Worm (Caenorhabditis elegans) whole organism, L4 larva: ENCODE results near the gene med-2.

ENCODE experiments used
- D1046.2 ChIP-seq: fragments of 200-800 bp; sonication (Bioruptor generic); IDR thresholded peaks from 2 replicates; pipeline ENCODE4 v1.3.6; 2022; ENCODE audit warnings: missing genetic modification characterization, missing compliant biosample characterization
- F10B5.3 ChIP-seq: sonication (generic microtip); optimal IDR thresholded peaks from 2 replicates; lab custom pipeline; 2016; ENCODE audit warnings: mild to moderate bottlenecking, missing genetic modification characterization, missing compliant biosample characterization
- F26F4.8 ChIP-seq: fragments of 200-800 bp; sonication (Bioruptor generic); conservative IDR thresholded peaks from 2 replicates; pipeline ENCODE4 v1.3.6; 2022; ENCODE audit warnings: missing genetic modification characterization, missing compliant biosample characterization
- R02D3.7 ChIP-seq: fragments of 150-350 bp; sonication (generic microtip); optimal IDR thresholded peaks from 3 replicates; lab custom pipeline; 2014; ENCODE audit warnings: missing biosample characterization, missing genetic modification characterization
- T20F7.1 ChIP-seq: fragments of 200-800 bp; sonication (Bioruptor generic); optimal IDR thresholded peaks from 2 replicates; lab custom pipeline; 2018; ENCODE audit warnings: mild to moderate bottlenecking, missing genetic modification characterization, missing compliant biosample characterization
- Y105C5A.15 ChIP-seq: fragments of 200-800 bp; sonication (Bioruptor generic); IDR thresholded peaks from 2 replicates; pipeline ENCODE4 v1.3.6; 2022; ENCODE audit warnings: missing genetic modification characterization, missing compliant biosample characterization
- Y5F2A.4 ChIP-seq: fragments of 200-800 bp; sonication (Bioruptor generic); optimal IDR thresholded peaks from 2 replicates; lab custom pipeline; 2018; ENCODE audit warnings: mild to moderate bottlenecking, missing genetic modification characterization, missing compliant biosample characterization
- Y75B8A.6 ChIP-seq: fragments of 200-800 bp; sonication (Bioruptor generic); IDR thresholded peaks from 2 replicates; pipeline ENCODE4 v1.3.6; 2022; ENCODE audit warnings: missing genetic modification reagents, missing genetic modification characterization, missing compliant biosample characterization
- aha-1 ChIP-seq: fragments of 150-350 bp; peaks from one replicate; lab custom pipeline; 2014; ENCODE audit warnings: missing biosample characterization, missing genetic modification characterization
- ama-1 ChIP-seq: fragments of 150-350 bp; optimal IDR thresholded peaks from 2 replicates; lab custom pipeline; 2014; ENCODE audit warnings: inconsistent platforms, mixed read lengths
- ceh-20 ChIP-seq: fragments of 200-800 bp; sonication (Bioruptor generic); IDR thresholded peaks from 2 replicates; pipeline ENCODE4 v1.3.6; 2022; ENCODE audit warnings: missing genetic modification reagents, missing genetic modification characterization, missing compliant biosample characterization
- ceh-28 ChIP-seq: fragments of 150-350 bp; optimal IDR thresholded peaks from 2 replicates; lab custom pipeline; 2014; ENCODE audit warnings: missing biosample characterization, missing genetic modification reagents, missing genetic modification characterization
- ceh-32 ChIP-seq: sonication (generic microtip); optimal IDR thresholded peaks from 2 replicates; lab custom pipeline; 2016; ENCODE audit warnings: mild to moderate bottlenecking, missing genetic modification characterization, missing compliant biosample characterization; ENCODE audit not compliant: poor library complexity
- ceh-62 ChIP-seq: sonication (generic microtip); optimal IDR thresholded peaks from 2 replicates; lab custom pipeline; 2017; ENCODE audit warnings: missing biosample characterization, missing genetic modification characterization
- cey-2 ChIP-seq: sonication (generic microtip); optimal IDR thresholded peaks from 3 replicates; lab custom pipeline; 2017; ENCODE audit warnings: missing genetic modification characterization, mild to moderate bottlenecking, missing compliant biosample characterization, antibody characterized with exemption, borderline replicate concordance; ENCODE audit not compliant: insufficient read depth
- daf-12 ChIP-seq: fragments of 150-350 bp; optimal IDR thresholded peaks from 2 replicates; lab custom pipeline; 2014; ENCODE audit warnings: missing biosample characterization, missing genetic modification reagents, missing genetic modification characterization
- daf-19 ChIP-seq: fragments of 200-800 bp; sonication (Bioruptor generic); conservative IDR thresholded peaks from 2 replicates; pipeline ENCODE4 v1.3.6; 2022; ENCODE audit warnings: missing genetic modification characterization, missing compliant biosample characterization
- dmd-8 ChIP-seq: fragments of 200-800 bp; sonication (Bioruptor generic); IDR thresholded peaks from 2 replicates; pipeline ENCODE4 v1.3.6; 2022; ENCODE audit warnings: missing genetic modification characterization, missing compliant biosample characterization
- fkh-10 ChIP-seq: fragments of 150-350 bp; optimal IDR thresholded peaks from 2 replicates; lab custom pipeline; 2014; ENCODE audit warnings: missing biosample characterization, missing genetic modification reagents, missing genetic modification characterization
- gei-8 ChIP-seq: fragments of 200-800 bp; sonication (Bioruptor generic); optimal IDR thresholded peaks from 2 replicates; lab custom pipeline; 2018; ENCODE audit warnings: mild to moderate bottlenecking, missing genetic modification characterization, missing compliant biosample characterization
- hif-1 ChIP-seq, 2 experiments: sonication (generic microtip); optimal IDR thresholded peaks; 2 replicates each; lab custom pipeline; 2016 to 2017; ENCODE audit warnings: missing compliant biosample characterization in 2 of 2, missing genetic modification characterization in 2 of 2, missing genetic modification reagents in 2 of 2, missing genotype in 2 of 2, mild to moderate bottlenecking in 1 of 2
- hlh-11 ChIP-seq: fragments of 200-800 bp; sonication (Bioruptor generic); optimal IDR thresholded peaks from 2 replicates; lab custom pipeline; 2018; ENCODE audit warnings: mild to moderate bottlenecking, missing genetic modification characterization, missing compliant biosample characterization
- hlh-30 ChIP-seq: sonication (generic microtip); optimal IDR thresholded peaks from 2 replicates; lab custom pipeline; 2017; ENCODE audit warnings: antibody characterized with exemption, mild to moderate bottlenecking, missing genetic modification characterization, missing compliant biosample characterization; ENCODE audit not compliant: insufficient read depth
- hmg-1.1 ChIP-seq: fragments of 200-800 bp; sonication (Bioruptor generic); IDR thresholded peaks from 2 replicates; pipeline ENCODE4 v1.3.6; 2022; ENCODE audit warnings: missing genetic modification reagents, missing genetic modification characterization, missing compliant biosample characterization
- lim-7 ChIP-seq: fragments of 200-800 bp; sonication (Bioruptor generic); IDR thresholded peaks from 2 replicates; pipeline ENCODE4 v1.3.6; 2022; ENCODE audit warnings: missing genetic modification characterization, missing compliant biosample characterization
- lin-13 ChIP-seq: fragments of 150-350 bp; optimal IDR thresholded peaks from 2 replicates; lab custom pipeline; 2014; ENCODE audit warnings: missing biosample characterization, missing genetic modification reagents, missing genetic modification characterization
- lin-15B ChIP-seq: fragments of 150-350 bp; sonication (generic microtip); optimal IDR thresholded peaks from 3 replicates; lab custom pipeline; 2014; ENCODE audit warnings: missing biosample characterization, missing genetic modification characterization
- lin-29 ChIP-seq: fragments of 200-800 bp; sonication (Bioruptor generic); IDR thresholded peaks from 2 replicates; pipeline ENCODE4 v1.3.6; 2022; ENCODE audit warnings: missing genetic modification reagents, missing genetic modification characterization, missing compliant biosample characterization
- lin-39 ChIP-seq: fragments of 150-350 bp; optimal IDR thresholded peaks from 2 replicates; lab custom pipeline; 2014; ENCODE audit warnings: missing biosample characterization, missing genetic modification reagents, missing genetic modification characterization
- madf-9 ChIP-seq: fragments of 200-800 bp; sonication (Bioruptor generic); conservative IDR thresholded peaks from 2 replicates; pipeline ENCODE4 v1.3.6; 2022; ENCODE audit warnings: missing genetic modification reagents, missing genetic modification characterization, missing compliant biosample characterization
- mdt-29 ChIP-seq: fragments of 200-800 bp; sonication (Bioruptor generic); IDR thresholded peaks from 2 replicates; pipeline ENCODE4 v1.3.6; 2022; ENCODE audit warnings: missing genetic modification reagents, missing genetic modification characterization, missing compliant biosample characterization
- mxl-3 ChIP-seq: fragments of 200-800 bp; sonication (Bioruptor generic); optimal IDR thresholded peaks from 2 replicates; lab custom pipeline; 2018; ENCODE audit warnings: mild to moderate bottlenecking, missing genetic modification characterization, missing compliant biosample characterization
- nhr-10 ChIP-seq: fragments of 150-350 bp; optimal IDR thresholded peaks from 2 replicates; lab custom pipeline; 2014; ENCODE audit warnings: missing biosample characterization, missing genetic modification characterization
- nhr-102 ChIP-seq: sonication (generic microtip); optimal IDR thresholded peaks from 2 replicates; lab custom pipeline; 2016; ENCODE audit warnings: mild to moderate bottlenecking, missing genetic modification characterization, moderate library complexity, missing compliant biosample characterization
- nhr-11 ChIP-seq: fragments of 150-350 bp; optimal IDR thresholded peaks from 2 replicates; lab custom pipeline; 2014; ENCODE audit warnings: missing biosample characterization, missing genetic modification characterization
- nhr-25 ChIP-seq: sonication (generic microtip); optimal IDR thresholded peaks from 2 replicates; lab custom pipeline; 2017; ENCODE audit warnings: missing genetic modification characterization, mild to moderate bottlenecking, missing compliant biosample characterization, antibody characterized with exemption, moderate library complexity, borderline replicate concordance; ENCODE audit not compliant: insufficient read depth
- nhr-48 ChIP-seq: sonication (generic microtip); optimal IDR thresholded peaks from 2 replicates; lab custom pipeline; 2016; ENCODE audit warnings: mild to moderate bottlenecking, missing genetic modification characterization, missing compliant biosample characterization
- rbr-2 ChIP-seq: sonication (generic microtip); optimal IDR thresholded peaks from 2 replicates; lab custom pipeline; 2016; ENCODE audit warnings: missing genotype, missing genetic modification characterization, missing compliant biosample characterization
- saeg-2 ChIP-seq: fragments of 200-800 bp; sonication (Bioruptor generic); IDR thresholded peaks from 2 replicates; pipeline ENCODE4 v1.3.6; 2022; ENCODE audit warnings: missing genetic modification reagents, missing genetic modification characterization, missing compliant biosample characterization
- sdz-12 ChIP-seq: fragments of 200-800 bp; sonication (Bioruptor generic); optimal IDR thresholded peaks from 2 replicates; lab custom pipeline; 2018; ENCODE audit warnings: mild to moderate bottlenecking, missing genetic modification characterization, missing compliant biosample characterization
- set-16 ChIP-seq: fragments of 200-800 bp; sonication (Bioruptor generic); IDR thresholded peaks from 2 replicates; pipeline ENCODE4 v1.3.6; 2022; ENCODE audit warnings: missing genetic modification reagents, missing genetic modification characterization, missing compliant biosample characterization
- tra-1 ChIP-seq: fragments of 200-800 bp; sonication (Bioruptor generic); IDR thresholded peaks from 2 replicates; pipeline ENCODE4 v1.3.6; 2022; ENCODE audit warnings: missing genetic modification reagents, missing genetic modification characterization, missing compliant biosample characterization
- unc-39 ChIP-seq: sonication (generic microtip); optimal IDR thresholded peaks from 2 replicates; lab custom pipeline; 2017; ENCODE audit warnings: missing biosample characterization, missing genetic modification characterization
- unc-62 ChIP-seq, 3 experiments: fragments of 150-350 bp in 1 of 3; sonication (generic microtip); optimal IDR thresholded peaks in 2 of 3; peaks in 1 of 3; 1 replicate in 1 of 3; 2 replicates in 2 of 3; lab custom pipeline; 2014 to 2017; ENCODE audit warnings: missing biosample characterization in 3 of 3, missing genetic modification characterization in 3 of 3, missing genetic modification reagents in 3 of 3, missing genotype in 1 of 3
- vab-7 ChIP-seq: fragments of 200-800 bp; sonication (Bioruptor generic); IDR thresholded peaks from 2 replicates; pipeline ENCODE4 v1.3.6; 2022; ENCODE audit warnings: missing genetic modification reagents, missing genetic modification characterization, missing compliant biosample characterization
- zfp-2 ChIP-seq: sonication (generic microtip); optimal IDR thresholded peaks from 2 replicates; lab custom pipeline; 2016; ENCODE audit warnings: mild to moderate bottlenecking, missing genetic modification characterization, missing compliant biosample characterization
- zfp-3 ChIP-seq: fragments of 200-800 bp; sonication (Bioruptor generic); conservative IDR thresholded peaks from 2 replicates; pipeline ENCODE4 v1.3.6; 2022; ENCODE audit warnings: missing genetic modification reagents, missing genetic modification characterization, missing compliant biosample characterization

med-2 gene

ce11 chrIII:6850255-6850654 is 34.0 kb upstream of the med-2 start, which contains the start of gene srv-1 (continued):
- TF ChIP-seq hlh-30 (tag; lab: Kevin White, UChicago) (peak; percentile 41), madf-9 (GFP tag; lab: Robert Waterston, UW) (no peak), lin-15B (no peak), ceh-28 (no peak), lin-29 (GFP tag; lab: Robert Waterston, UW) (no peak), R02D3.7 (no peak), sdz-12 (GFP tag; lab: Kevin White, UChicago) (no peak), rbr-2 (tag; lab: Kevin White, UChicago) (no peak), lin-13 (GFP tag; lab: Kevin White, UChicago) (no peak), set-16 (GFP tag; lab: Robert Waterston, UW) (no peak), zfp-2 (tag; lab: Kevin White, UChicago) (no peak), gei-8 (GFP tag; lab: Kevin White, UChicago) (no peak), mxl-3 (GFP tag; lab: Kevin White, UChicago) (peak; percentile 24), nhr-102 (peak; percentile 65), lin-39 (tag; lab: Kevin White, UChicago) (no peak), ceh-32 (tag; lab: Kevin White, UChicago) (no peak), cey-2 (tag; lab: Kevin White, UChicago) (no peak), F26F4.8 (GFP tag; lab: Robert Waterston, UW) (no peak), nhr-11 (tag; lab: Kevin White, UChicago) (no peak), mdt-29 (GFP tag; lab: Robert Waterston, UW) (peak; percentile 75), fkh-10 (GFP tag; lab: Kevin White, UChicago) (no peak), lim-7 (GFP tag; lab: Robert Waterston, UW) (no peak), nhr-10 (no peak), ceh-20 (GFP tag; lab: Robert Waterston, UW) (no peak), T20F7.1 (GFP tag; lab: Kevin White, UChicago) (no peak)

ce11 chrIII:6856709-6857108 is 27.6 kb upstream of the med-2 start, which contains the start of gene zak-1:
Gene zak-1 (minus strand): TSS chrIII:6856809.
- TF ChIP-seq aha-1 (tag; lab: Kevin White, UChicago) (peak; percentile 67), tra-1 (GFP tag; lab: Robert Waterston, UW) (no peak)

- TF ChIP-seq nhr-10: peak; percentile 69
- TF ChIP-seq ceh-62 (tag; lab: Kevin White, UChicago): no peak
- no peak for TF ChIP-seq Y75B8A.6 (GFP tag; lab: Robert Waterston, UW)
- no peak for TF ChIP-seq lin-29 (GFP tag; lab: Robert Waterston, UW)
- no peak for TF ChIP-seq daf-12 (tag; lab: Kevin White, UChicago)
- TF ChIP-seq unc-62 (GFP tag; optimal IDR thresholded peaks at IDR 0.05 in 1 of 2; lab: Kevin White, UChicago): peak in 1 of 2 experiments; percentile 89
- no peak for TF ChIP-seq unc-62 (tag; optimal IDR thresholded peaks at IDR 0.05; lab: Kevin White, UChicago)
- no peak for TF ChIP-seq gei-8 (GFP tag; lab: Kevin White, UChicago)
- TF ChIP-seq D1046.2 (GFP tag; lab: Robert Waterston, UW): no peak
- TF ChIP-seq zfp-3 (GFP tag; lab: Robert Waterston, UW): no peak
- peak; percentile 74 for TF ChIP-seq hlh-30 (tag; lab: Kevin White, UChicago)
- no peak for TF ChIP-seq nhr-25 (tag; lab: Kevin White, UChicago)
- TF ChIP-seq hlh-11 (tag; lab: Kevin White, UChicago): peak; percentile 82
- TF ChIP-seq unc-39: no peak
- TF ChIP-seq hmg-1.1 (GFP tag; lab: Robert Waterston, UW): no peak
- no peak for TF ChIP-seq saeg-2 (GFP tag; lab: Robert Waterston, UW)
- TF ChIP-seq Y5F2A.4 (GFP tag; lab: Kevin White, UChicago): no peak
- no peak for TF ChIP-seq mdt-29 (GFP tag; lab: Robert Waterston, UW)
- TF ChIP-seq nhr-48 (tag; lab: Kevin White, UChicago): peak; percentile 70
- no peak for TF ChIP-seq F10B5.3
- TF ChIP-seq lin-15B: no peak
- TF ChIP-seq Y105C5A.15: no peak
- no peak for TF ChIP-seq vab-7 (GFP tag; lab: Robert Waterston, UW)
- TF ChIP-seq dmd-8: no peak
- no peak for TF ChIP-seq ama-1 (lab: Kevin White, UChicago)
- TF ChIP-seq hif-1 (tag; optimal IDR thresholded peaks at IDR 0.05; lab: Kevin White, UChicago): peak in 1 of 2 experiments; percentile 7
- no peak for TF ChIP-seq daf-19 (GFP tag; lab: Robert Waterston, UW)
Observed at ce11 chrIII:6857390-6857848, 26.9 kb upstream of the med-2 start.
